Worm (Caenorhabditis elegans): ENCODE results near the gene aqp-3.

The aqp-3 gene

ce11 chrIV:10935853-10936491 lies 30.3 kb downstream of the aqp-3 start, which contains the start of gene lgg-2 (continued):
- peak; percentile 87 for TF ChIP-seq hmg-1.1 (GFP tag; IDR thresholded peaks at IDR 0.05)
- peak; percentile 65; the same call in 1 of the 2 replicates for TF ChIP-seq egl-43 (GFP tag; IDR thresholded peaks at IDR 0.05)
- TF ChIP-seq Y5F2A.4 (GFP tag; optimal IDR thresholded peaks at IDR 0.05), result peak; percentile 12
- peak; percentile 83 for TF ChIP-seq T20F7.1 (GFP tag; optimal IDR thresholded peaks at IDR 0.05)
- peak; percentile 1 for TF ChIP-seq lin-39 (tag; optimal IDR thresholded peaks at IDR 0.05)
- TF ChIP-seq zag-1 (tag; optimal IDR thresholded peaks at IDR 0.05), result peak; percentile 26
- peak; percentile 87 for TF ChIP-seq nhr-42 (GFP tag; IDR thresholded peaks at IDR 0.05)
- TF ChIP-seq daf-19 (GFP tag; conservative IDR thresholded peaks at IDR 0.05), result no peak
- TF ChIP-seq pha-4 (GFP tag; IDR thresholded peaks at IDR 0.05), result peak; percentile 78
- peak; percentile 98 for TF ChIP-seq pha-4 (tag; optimal IDR thresholded peaks at IDR 0.05)
- TF ChIP-seq mes-2 (tag; optimal IDR thresholded peaks at IDR 0.05; ENCODE audit: poor library complexity, severe bottlenecking), result peak; percentile 86
- no peak for TF ChIP-seq daf-12 (tag; optimal IDR thresholded peaks at IDR 0.05)
- TF ChIP-seq hlh-30 (tag; optimal IDR thresholded peaks at IDR 0.05; ENCODE audit: insufficient read depth), result peak; percentile 100
- TF ChIP-seq lin-13 (GFP tag; optimal IDR thresholded peaks at IDR 0.05), result peak; percentile 89
- peak; percentile 92 for TF ChIP-seq tra-1 (GFP tag; IDR thresholded peaks at IDR 0.05)
- no peak for TF ChIP-seq fos-1 (tag; optimal IDR thresholded peaks at IDR 0.05)
- no peak for TF ChIP-seq R02D3.7 (tag; optimal IDR thresholded peaks at IDR 0.05)
- no peak for TF ChIP-seq D1046.2 (GFP tag; IDR thresholded peaks at IDR 0.05)
- TF ChIP-seq ama-1 (optimal IDR thresholded peaks at IDR 0.05), result peak; percentile 19
- TF ChIP-seq lin-29 (GFP tag; IDR thresholded peaks at IDR 0.05), result peak; percentile 54; the same call in 1 of the 2 replicates
- peak; percentile 22 for TF ChIP-seq nhr-76 (tag; optimal IDR thresholded peaks at IDR 0.05)
- TF ChIP-seq lim-7 (GFP tag; IDR thresholded peaks at IDR 0.05), result no peak
- TF ChIP-seq mdl-1 (tag; optimal IDR thresholded peaks at IDR 0.05), result peak; percentile 69 to 96
- TF ChIP-seq dpl-1 (GFP tag; optimal IDR thresholded peaks at IDR 0.05), result peak; percentile 66
- peak; percentile 97 for TF ChIP-seq mep-1 (tag; optimal IDR thresholded peaks at IDR 0.05)
- peak; percentile 58; the same call in 1 of the 2 replicates for TF ChIP-seq Y105C5A.15 (GFP tag; IDR thresholded peaks at IDR 0.05)
- TF ChIP-seq sdz-12 (GFP tag; optimal IDR thresholded peaks at IDR 0.05), result no peak
- peak; percentile 63 for TF ChIP-seq cey-2 (tag; optimal IDR thresholded peaks at IDR 0.05; ENCODE audit: borderline replicate concordance, insufficient read depth)
- no peak for TF ChIP-seq tag-97 (GFP tag; IDR thresholded peaks at IDR 0.05)
- TF ChIP-seq lsy-2 (tag; optimal IDR thresholded peaks at IDR 0.05), result peak; percentile 88 to 95
- peak; percentile 73 for TF ChIP-seq lin-38 (GFP tag; IDR thresholded peaks at IDR 0.05)
- TF ChIP-seq nhr-41 (GFP tag; IDR thresholded peaks at IDR 0.05), result peak; percentile 84
- TF ChIP-seq ceh-32 (tag; optimal IDR thresholded peaks at IDR 0.05; ENCODE audit: poor library complexity), result peak; percentile 4
- TF ChIP-seq set-16 (GFP tag; IDR thresholded peaks at IDR 0.05), result peak; percentile 76
- peak; percentile 69 for TF ChIP-seq duxl-1 (tag; optimal IDR thresholded peaks at IDR 0.05; ENCODE audit: poor library complexity)
- TF ChIP-seq nhr-6 (tag; optimal IDR thresholded peaks at IDR 0.05), result peak; percentile 97
- peak; percentile 75 for TF ChIP-seq gei-8 (GFP tag; optimal IDR thresholded peaks at IDR 0.05)
- TF ChIP-seq nhr-25 (tag; optimal IDR thresholded peaks at IDR 0.05; ENCODE audit: borderline replicate concordance, insufficient read depth), result peak; percentile 86
- peak; percentile 91 for TF ChIP-seq lin-1 (GFP tag; IDR thresholded peaks at IDR 0.05)
- peak; percentile 89 for TF ChIP-seq zfp-3 (GFP tag; conservative IDR thresholded peaks at IDR 0.05)
- no peak for TF ChIP-seq dmd-8 (GFP tag; IDR thresholded peaks at IDR 0.05)
- TF ChIP-seq ceh-20 (GFP tag; IDR thresholded peaks at IDR 0.05), result peak; percentile 87

All from whole organism, L4 larva.